Worm (Caenorhabditis elegans): Measurements from ENCODE around the gene Y49A10A.2.

Gene Y49A10A.2

ce11 chrX:10395668-10396067 is 23.2 kb upstream of the Y49A10A.2 start:
- peak; percentile 26 for TF ChIP-seq ham-2 (GFP tag; optimal IDR thresholded peaks at IDR 0.05)
- peak; percentile 42 for TF ChIP-seq unc-120 (tag; optimal IDR thresholded peaks at IDR 0.05; ENCODE audit: poor library complexity, severe bottlenecking)
- peak; percentile 46 for TF ChIP-seq sptf-1 (tag; optimal IDR thresholded peaks at IDR 0.05)
- no peak for TF ChIP-seq snpc-4 (tag; optimal IDR thresholded peaks at IDR 0.05)
- TF ChIP-seq sem-2 (GFP tag; optimal IDR thresholded peaks at IDR 0.05) = no peak
- peak; percentile 44 for TF ChIP-seq mls-2 (tag; optimal IDR thresholded peaks at IDR 0.05)
- peak; percentile 57 for TF ChIP-seq ztf-11 (tag; optimal IDR thresholded peaks at IDR 0.05)
- no peak for TF ChIP-seq flh-1 (GFP tag; optimal IDR thresholded peaks at IDR 0.05)
- peak; percentile 44 for TF ChIP-seq ces-1 (GFP tag; optimal IDR thresholded peaks at IDR 0.05)
- TF ChIP-seq M03D4.4 (tag; optimal IDR thresholded peaks at IDR 0.05) = peak; percentile 62
- peak; percentile 75 for TF ChIP-seq unc-62 (GFP tag; optimal IDR thresholded peaks at IDR 0.05)
- no peak for TF ChIP-seq nhr-28 (tag; optimal IDR thresholded peaks at IDR 0.05)
- no peak for TF ChIP-seq tbx-8 (GFP tag; optimal IDR thresholded peaks at IDR 0.05)
- no peak for TF ChIP-seq mab-5 (tag; optimal IDR thresholded peaks at IDR 0.05)
- TF ChIP-seq nhr-12 (tag; optimal IDR thresholded peaks at IDR 0.05) = no peak
- peak; percentile 17 for TF ChIP-seq pha-4 (tag; optimal IDR thresholded peaks at IDR 0.05)
- peak; percentile 0 for TF ChIP-seq drap-1 (GFP tag; optimal IDR thresholded peaks at IDR 0.05)
- peak; percentile 51 for TF ChIP-seq nhr-2 (tag; optimal IDR thresholded peaks at IDR 0.05)
- TF ChIP-seq hlh-1 (tag; optimal IDR thresholded peaks at IDR 0.05) = no peak
- TF ChIP-seq bed-3 (GFP tag; optimal IDR thresholded peaks at IDR 0.05) = no peak
- no peak for TF ChIP-seq ceh-39 (tag; optimal IDR thresholded peaks at IDR 0.05)
- TF ChIP-seq elt-1 (tag; optimal IDR thresholded peaks at IDR 0.05; ENCODE audit: borderline replicate concordance, insufficient read depth) = no peak
- TF ChIP-seq zip-8 (tag; optimal IDR thresholded peaks at IDR 0.05) = peak; percentile 21
- no peak for TF ChIP-seq mep-1 (tag; optimal IDR thresholded peaks at IDR 0.05)
- peak; percentile 17 for TF ChIP-seq cnd-1 (tag; optimal IDR thresholded peaks at IDR 0.05)

- TF ChIP-seq sptf-1 (tag; optimal IDR thresholded peaks at IDR 0.05) (no peak), zip-8 (tag; optimal IDR thresholded peaks at IDR 0.05) (no peak), flh-1 (GFP tag; optimal IDR thresholded peaks at IDR 0.05) (no peak), ham-2 (GFP tag; optimal IDR thresholded peaks at IDR 0.05) (no peak), unc-62 (GFP tag; optimal IDR thresholded peaks at IDR 0.05) (no peak), elt-1 (tag; optimal IDR thresholded peaks at IDR 0.05; ENCODE audit: borderline replicate concordance, insufficient read depth) (no peak), mab-5 (tag; optimal IDR thresholded peaks at IDR 0.05) (no peak), ceh-43 (GFP tag; optimal IDR thresholded peaks at IDR 0.05) (no peak), unc-120 (tag; optimal IDR thresholded peaks at IDR 0.05; ENCODE audit: poor library complexity, severe bottlenecking) (no peak), ces-1 (GFP tag; optimal IDR thresholded peaks at IDR 0.05) (no peak), ceh-83 (GFP tag; optimal IDR thresholded peaks at IDR 0.05) (no peak), blmp-1 (tag; optimal IDR thresholded peaks at IDR 0.05) (no peak), nhr-76 (tag; optimal IDR thresholded peaks at IDR 0.05) (no peak), hlh-1 (tag; optimal IDR thresholded peaks at IDR 0.05) (no peak), pha-4 (tag; optimal IDR thresholded peaks at IDR 0.05) (no peak), unc-39 (tag; optimal IDR thresholded peaks at IDR 0.05) (no peak), mep-1 (tag; optimal IDR thresholded peaks at IDR 0.05) (no peak), nhr-237 (tag; optimal IDR thresholded peaks at IDR 0.05) (no peak), lsy-2 (tag; optimal IDR thresholded peaks at IDR 0.05) (no peak), mls-2 (tag; optimal IDR thresholded peaks at IDR 0.05) (no peak)
Observed at ce11 chrX:10395177-10395576, 22.7 kb upstream of the Y49A10A.2 start.

- TF ChIP-seq unc-62 (GFP tag; optimal IDR thresholded peaks at IDR 0.05) (peak; percentile 87), hlh-1 (tag; optimal IDR thresholded peaks at IDR 0.05) (peak; percentile 93), ham-2 (GFP tag; optimal IDR thresholded peaks at IDR 0.05) (peak; percentile 25), M03D4.4 (tag; optimal IDR thresholded peaks at IDR 0.05) (peak; percentile 20), zip-8 (tag; optimal IDR thresholded peaks at IDR 0.05) (no peak), unc-120 (tag; optimal IDR thresholded peaks at IDR 0.05; ENCODE audit: poor library complexity, severe bottlenecking) (peak; percentile 60), pha-4 (tag; optimal IDR thresholded peaks at IDR 0.05) (no peak)
Observed at ce11 chrX:10394238-10394637, 21.8 kb upstream of the Y49A10A.2 start.

ce11 chrX:10393362-10393761 is 20.9 kb upstream of the Y49A10A.2 start:
- TF ChIP-seq mab-5 (tag; optimal IDR thresholded peaks at IDR 0.05) = no peak
- TF ChIP-seq cnd-1 (tag; optimal IDR thresholded peaks at IDR 0.05) = no peak
- TF ChIP-seq bed-3 (GFP tag; optimal IDR thresholded peaks at IDR 0.05) = no peak
- TF ChIP-seq lsy-2 (tag; optimal IDR thresholded peaks at IDR 0.05) = no peak
- TF ChIP-seq zip-8 (tag; optimal IDR thresholded peaks at IDR 0.05) = no peak
- no peak for TF ChIP-seq ces-1 (GFP tag; optimal IDR thresholded peaks at IDR 0.05)
- TF ChIP-seq nhr-12 (tag; optimal IDR thresholded peaks at IDR 0.05) = no peak

All from whole organism, mixed stage, embryonic.